Fruit fly (Drosophila melanogaster) whole organism: ENCODE measurements around the gene CG13926.

Source experiments
- CG8478 ChIP-seq: fragments of >200 bp; optimal IDR thresholded peaks from 2 replicates; lab custom pipeline; 2018; ENCODE audit warnings: inconsistent platforms
- EcR ChIP-seq, 2 experiments: fragments of >200 bp; optimal IDR thresholded peaks; 2 replicates each; lab custom pipeline; 2017; ENCODE audit warnings: missing biosample characterization in 2 of 2, missing genetic modification characterization in 2 of 2, missing genetic modification reagents in 2 of 2
- pan ChIP-seq: fragments of >200 bp; optimal IDR thresholded peaks from 2 replicates; lab custom pipeline; 2017
- psq ChIP-seq: fragments of >200 bp; optimal IDR thresholded peaks from 2 replicates; lab custom pipeline; 2017
- usp ChIP-seq: fragments of >200 bp; optimal IDR thresholded peaks from 2 replicates; lab custom pipeline; 2017; ENCODE audit warnings: missing biosample characterization, missing genetic modification characterization, mixed read lengths

DNA sequence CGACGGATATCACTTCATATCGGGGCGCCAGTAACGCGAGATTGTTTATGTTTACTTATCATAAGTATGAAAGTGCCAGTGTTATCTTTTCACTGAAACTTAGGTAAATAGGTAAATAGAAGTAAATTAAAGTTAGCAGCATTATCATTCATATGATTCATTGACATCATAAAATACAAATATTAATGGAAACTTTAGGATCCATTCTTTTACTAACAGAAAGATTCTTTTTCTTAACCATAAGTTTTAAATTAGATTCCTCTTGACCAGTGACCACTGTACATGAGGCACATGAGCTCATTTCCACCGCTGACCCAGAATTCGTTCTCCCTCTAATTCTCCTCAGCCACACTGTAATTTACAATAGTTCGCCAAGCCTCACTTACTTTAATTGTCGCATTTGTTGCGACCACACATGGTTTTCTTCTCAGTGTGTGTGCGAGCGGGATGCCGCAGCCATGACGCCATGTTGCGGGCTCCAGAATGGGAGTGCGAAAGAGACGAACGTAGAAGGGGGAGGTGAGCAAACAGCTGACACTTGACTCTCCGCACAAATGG, 39.5 kb downstream of the CG13926 start:
- no peak for TF ChIP-seq psq (lab: Kevin White, UChicago)
- no peak for TF ChIP-seq EcR (GFP tag; optimal IDR thresholded peaks at IDR 0.05; lab: Kevin White, UChicago)
- no peak for TF ChIP-seq usp (GFP tag; lab: Kevin White, UChicago)
- TF ChIP-seq CG8478 = no peak
- TF ChIP-seq pan (lab: Kevin White, UChicago) = no peak
